Worm (Caenorhabditis elegans): Measurements from ENCODE around the gene srh-40.

The srh-40 gene

ce11 chrIII:6607646-6608045, 3.0 kb upstream of the srh-40 start:
- no peak for TF ChIP-seq elt-2 (tag; optimal IDR thresholded peaks at IDR 0.05)
- TF ChIP-seq tlp-1 (tag; optimal IDR thresholded peaks at IDR 0.05): no peak
- TF ChIP-seq elt-3 (tag; optimal IDR thresholded peaks at IDR 0.05): no peak
- TF ChIP-seq nhr-90 (tag; optimal IDR thresholded peaks at IDR 0.05; ENCODE audit: poor library complexity): no peak
- TF ChIP-seq unc-30 (tag; optimal IDR thresholded peaks at IDR 0.05): no peak
- TF ChIP-seq C16A3.4 (tag; optimal IDR thresholded peaks at IDR 0.05): no peak
- no peak for TF ChIP-seq efl-1 (optimal IDR thresholded peaks at IDR 0.05)
- TF ChIP-seq efl-1 (GFP tag; optimal IDR thresholded peaks at IDR 0.05 in 1 of 2): peak in 1 of 2 experiments; percentile 62
- TF ChIP-seq ceh-88 (GFP tag; IDR thresholded peaks at IDR 0.05): no peak

- TF ChIP-seq sox-4 (tag; optimal IDR thresholded peaks at IDR 0.05) (peak; percentile 31), irx-1 (tag; optimal IDR thresholded peaks at IDR 0.05) (peak; percentile 69), nhr-90 (tag; optimal IDR thresholded peaks at IDR 0.05; ENCODE audit: poor library complexity) (peak; percentile 82), blmp-1 (tag; optimal IDR thresholded peaks at IDR 0.05) (peak; percentile 67), ceh-82 (tag; optimal IDR thresholded peaks at IDR 0.05) (peak; percentile 64 to 90 (median 78)), ceh-63 (GFP tag; optimal IDR thresholded peaks at IDR 0.05) (no peak), dpl-1 (GFP tag; optimal IDR thresholded peaks at IDR 0.05) (peak; percentile 95 to 97 (median 95)), lir-3 (tag; optimal IDR thresholded peaks at IDR 0.05; ENCODE audit: poor library complexity) (peak; percentile 68), hpl-2 (GFP tag; optimal IDR thresholded peaks at IDR 0.05) (peak; percentile 23), nhr-11 (tag; optimal IDR thresholded peaks at IDR 0.05) (no peak), elt-2 (tag; optimal IDR thresholded peaks at IDR 0.05) (peak; percentile 9), mep-1 (tag; optimal IDR thresholded peaks at IDR 0.05) (peak; percentile 84), lin-35 (GFP tag; optimal IDR thresholded peaks at IDR 0.05) (peak; percentile 97 to 98), hlh-4 (tag; optimal IDR thresholded peaks at IDR 0.05) (no peak), lsy-2 (tag; optimal IDR thresholded peaks at IDR 0.05) (peak; percentile 86 to 93), ama-1 (optimal IDR thresholded peaks at IDR 0.05) (no peak), nhr-237 (tag; optimal IDR thresholded peaks at IDR 0.05) (peak; percentile 59), mdl-1 (tag; optimal IDR thresholded peaks at IDR 0.05) (peak in 1 of 2 experiments; percentile 86), C16A3.4 (tag; optimal IDR thresholded peaks at IDR 0.05) (peak; percentile 86), F16B12.6 (tag; optimal IDR thresholded peaks at IDR 0.05) (peak; percentile 63), nhr-19 (GFP tag; conservative IDR thresholded peaks at IDR 0.05) (peak; percentile 100), rnt-1 (tag; optimal IDR thresholded peaks at IDR 0.05) (peak; percentile 86), nhr-85 (tag) (peak; percentile 92), nhr-71 (tag; optimal IDR thresholded peaks at IDR 0.05) (peak; percentile 91), pax-3 (tag; optimal IDR thresholded peaks at IDR 0.05) (peak; percentile 9), fkh-8 (tag; optimal IDR thresholded peaks at IDR 0.05) (peak; percentile 72), ztf-4 (tag; optimal IDR thresholded peaks at IDR 0.05) (peak; percentile 27), egl-13 (tag; optimal IDR thresholded peaks at IDR 0.05) (peak; percentile 68), unc-98 (GFP tag; IDR thresholded peaks at IDR 0.05) (no peak), lin-15B (tag; optimal IDR thresholded peaks at IDR 0.05) (peak; percentile 76), nhr-28 (tag; optimal IDR thresholded peaks at IDR 0.05) (no peak), isw-1 (GFP tag; IDR thresholded peaks at IDR 0.05) (peak; percentile 74), efl-1 (optimal IDR thresholded peaks at IDR 0.05) (peak; percentile 85 to 97), efl-1 (GFP tag; optimal IDR thresholded peaks at IDR 0.05 in 1 of 2) (peak; percentile 96 to 99), snu-23 (GFP tag; optimal IDR thresholded peaks at IDR 0.05) (peak; percentile 91), tlp-1 (tag; optimal IDR thresholded peaks at IDR 0.05) (no peak), nhr-77 (tag; optimal IDR thresholded peaks at IDR 0.05) (peak; percentile 63), nhr-20 (tag; optimal IDR thresholded peaks at IDR 0.05) (peak; percentile 87), aly-2 (tag; optimal IDR thresholded peaks at IDR 0.05) (peak; percentile 28), pqm-1 (tag; optimal IDR thresholded peaks at IDR 0.05) (no peak), unc-130 (tag; optimal IDR thresholded peaks at IDR 0.05) (peak; percentile 57), ceh-8 (GFP tag; optimal IDR thresholded peaks at IDR 0.05) (no peak), lin-13 (GFP tag; optimal IDR thresholded peaks at IDR 0.05) (peak; percentile 80), xbp-1 (tag; optimal IDR thresholded peaks at IDR 0.05) (peak; percentile 86), elt-3 (tag; optimal IDR thresholded peaks at IDR 0.05) (peak in 2 of 6 experiments; percentile 65 to 78), aha-1 (tag; optimal IDR thresholded peaks at IDR 0.05) (no peak), swsn-7 (tag; optimal IDR thresholded peaks at IDR 0.05) (peak; percentile 82), dsc-1 (tag; optimal IDR thresholded peaks at IDR 0.05) (peak; percentile 62)
These were observed 2.4 kb upstream of the srh-40 start, which contains the start of the genes mdh-2 and F20H11.4 for ce11 chrIII:6608101-6608672. mdh-2 (minus strand) TSS chrIII:6608106. F20H11.4 (plus strand) TSS chrIII:6608622.
